Fruit fly (Drosophila melanogaster) whole organism, embryonic: ENCODE results near the gene qtc.
A peak's percentile ranks its signal among the peaks of the same experiment; 100 is the strongest.

Source experiments
- Atf3 ChIP-seq: fragments of 200-800 bp; sonication (Bioruptor generic); optimal IDR thresholded peaks from 3 replicates; lab custom pipeline; 2016; ENCODE audit warnings: missing biosample characterization, missing genetic modification characterization
- CG12104 ChIP-seq: fragments of 200-800 bp; sonication (Bioruptor generic); optimal IDR thresholded peaks from 3 replicates; lab custom pipeline; 2016; ENCODE audit warnings: missing biosample characterization, missing genetic modification characterization
- CG12219 ChIP-seq: fragments of 200-800 bp; sonication (Bioruptor generic); optimal IDR thresholded peaks from 3 replicates; lab custom pipeline; 2018; ENCODE audit warnings: missing biosample characterization, mild to moderate bottlenecking, missing genetic modification characterization
- CG1233 ChIP-seq: fragments of 200-800 bp; sonication (Bioruptor generic); optimal IDR thresholded peaks from 4 replicates; lab custom pipeline; 2018; ENCODE audit warnings: missing biosample characterization, mild to moderate bottlenecking, missing genetic modification characterization
- CG14860 ChIP-seq: fragments of 200-800 bp; sonication (Bioruptor generic); IDR thresholded peaks from 3 replicates; pipeline ENCODE4 v1.3.6; 2022; ENCODE audit warnings: missing biosample characterization, missing genetic modification characterization; ENCODE audit not compliant: partially characterized antibody
- CG2202 ChIP-seq: fragments of 200-800 bp; sonication (Bioruptor generic); optimal IDR thresholded peaks from 2 replicates; lab custom pipeline; 2018; ENCODE audit warnings: missing biosample characterization, mild to moderate bottlenecking, missing genetic modification characterization
- CG34376 ChIP-seq: fragments of 200-800 bp; sonication (Bioruptor generic); optimal IDR thresholded peaks from 2 replicates; lab custom pipeline; 2018; ENCODE audit warnings: missing biosample characterization, mild to moderate bottlenecking, missing genetic modification characterization
- CG5953 ChIP-seq: fragments of 200-800 bp; sonication (Bioruptor generic); IDR thresholded peaks from 2 replicates; pipeline ENCODE4 v1.3.6; 2022; ENCODE audit warnings: missing biosample characterization, missing genetic modification characterization
- CG6689 ChIP-seq: fragments of 200-800 bp; sonication (Bioruptor generic); IDR thresholded peaks from 2 replicates; pipeline ENCODE4 v1.3.6; 2022; ENCODE audit warnings: missing biosample characterization, missing genetic modification characterization
- CG6791 ChIP-seq: fragments of 200-800 bp; sonication (Bioruptor generic); IDR thresholded peaks from 3 replicates; pipeline ENCODE4 v1.3.6; 2022; ENCODE audit warnings: missing biosample characterization, missing genetic modification characterization; ENCODE audit not compliant: partially characterized antibody
- CG8290 ChIP-seq, 3 experiments: fragments of 200-800 bp; sonication (Bioruptor generic); optimal IDR thresholded peaks; 2 replicates each; lab custom pipeline; 2016 to 2019; ENCODE audit warnings: missing biosample characterization in 3 of 3, missing genetic modification characterization in 3 of 3, mild to moderate bottlenecking in 2 of 3, moderate library complexity in 1 of 3
- CG9727 ChIP-seq: fragments of 200-800 bp; sonication (Bioruptor generic); optimal IDR thresholded peaks from 3 replicates; lab custom pipeline; 2017; ENCODE audit warnings: missing biosample characterization, mild to moderate bottlenecking, missing genetic modification characterization
- CG9817 ChIP-seq: fragments of 200-800 bp; sonication (Bioruptor generic); optimal IDR thresholded peaks from 2 replicates; lab custom pipeline; 2018; ENCODE audit warnings: missing biosample characterization, mild to moderate bottlenecking, missing genetic modification characterization, moderate library complexity
- Ets65A ChIP-seq: fragments of 200-800 bp; sonication (Bioruptor generic); peaks from one replicate; lab custom pipeline; 2016; ENCODE audit warnings: missing biosample characterization, missing genetic modification characterization
- Gsc ChIP-seq: fragments of 200-800 bp; sonication (Bioruptor generic); IDR thresholded peaks from 2 replicates; pipeline ENCODE4 v1.3.6; 2022; ENCODE audit warnings: missing biosample characterization, missing genetic modification characterization
- Max ChIP-seq: fragments of 200-800 bp; sonication (Bioruptor generic); optimal IDR thresholded peaks from 2 replicates; lab custom pipeline; 2016; ENCODE audit warnings: missing biosample characterization, mild to moderate bottlenecking, missing genetic modification characterization
- NK7.1 ChIP-seq: fragments of 200-800 bp; sonication (Bioruptor generic); optimal IDR thresholded peaks from 3 replicates; lab custom pipeline; 2016; ENCODE audit warnings: missing biosample characterization, missing genetic modification characterization
- Pdp1 ChIP-seq, 2 experiments: fragments of 200-800 bp; sonication (Bioruptor generic); optimal IDR thresholded peaks; 3 replicates each; lab custom pipeline; 2016; ENCODE audit warnings: missing biosample characterization in 2 of 2, missing genetic modification characterization in 2 of 2, mild to moderate bottlenecking in 1 of 2, moderate library complexity in 1 of 2
- Spps ChIP-seq: fragments of 200-800 bp; sonication (Bioruptor generic); optimal IDR thresholded peaks from 2 replicates; lab custom pipeline; 2018; ENCODE audit warnings: missing biosample characterization, mild to moderate bottlenecking, missing genetic modification characterization
- ap ChIP-seq: fragments of 200-800 bp; sonication (Bioruptor generic); IDR thresholded peaks from 2 replicates; pipeline ENCODE4 v1.3.6; 2022; ENCODE audit warnings: missing biosample characterization, missing genetic modification characterization
- chinmo ChIP-seq: fragments of 200-800 bp; sonication (Bioruptor generic); IDR thresholded peaks from 4 replicates; pipeline ENCODE4 v1.3.6; 2022; ENCODE audit warnings: missing biosample characterization, missing genetic modification characterization; ENCODE audit not compliant: partially characterized antibody
- cwo ChIP-seq: fragments of 200-800 bp; sonication (Bioruptor generic); optimal IDR thresholded peaks from 3 replicates; lab custom pipeline; 2017; ENCODE audit warnings: missing biosample characterization, missing genetic modification characterization, mild to moderate bottlenecking, moderate library complexity, missing genetic modification reagents
- dm ChIP-seq: fragments of 200-800 bp; sonication (Bioruptor generic); optimal IDR thresholded peaks from 3 replicates; lab custom pipeline; 2016; ENCODE audit warnings: missing biosample characterization, missing genetic modification characterization
- inv ChIP-seq: fragments of 200-800 bp; sonication (Bioruptor generic); IDR thresholded peaks from 2 replicates; pipeline ENCODE4 v1.3.6; 2022; ENCODE audit warnings: missing biosample characterization, missing genetic modification characterization; ENCODE audit not compliant: partially characterized antibody
- mirr ChIP-seq: fragments of 200-800 bp; sonication (Bioruptor generic); optimal IDR thresholded peaks from 3 replicates; lab custom pipeline; 2018; ENCODE audit warnings: missing biosample characterization, mild to moderate bottlenecking, missing genetic modification characterization
- pzg ChIP-seq: fragments of 200-800 bp; sonication (Bioruptor generic); optimal IDR thresholded peaks from 3 replicates; lab custom pipeline; 2018; ENCODE audit warnings: missing biosample characterization, mild to moderate bottlenecking, missing genetic modification characterization, moderate library complexity
- sens ChIP-seq: fragments of 200-800 bp; sonication (Bioruptor generic); peaks from one replicate; lab custom pipeline; 2016; ENCODE audit warnings: missing biosample characterization, missing genetic modification characterization
- stc ChIP-seq: fragments of 200-800 bp; sonication (Bioruptor generic); IDR thresholded peaks from 2 replicates; pipeline ENCODE4 v1.3.6; 2022; ENCODE audit warnings: missing biosample characterization, missing genetic modification characterization
- sug ChIP-seq: fragments of 200-800 bp; optimal IDR thresholded peaks from 2 replicates; lab custom pipeline; 2019; ENCODE audit warnings: missing biosample characterization, mild to moderate bottlenecking, missing genetic modification characterization, moderate library complexity
- tio ChIP-seq: fragments of 200-800 bp; sonication (Bioruptor generic); optimal IDR thresholded peaks from 2 replicates; lab custom pipeline; 2017; ENCODE audit warnings: missing biosample characterization, missing genetic modification characterization, inconsistent platforms
- twi ChIP-seq: fragments of 200-800 bp; optimal IDR thresholded peaks from 2 replicates; lab custom pipeline; 2019; ENCODE audit warnings: missing biosample characterization, mild to moderate bottlenecking, missing genetic modification characterization, moderate library complexity
- unpg ChIP-seq: fragments of 200-800 bp; sonication (Bioruptor generic); optimal IDR thresholded peaks from 3 replicates; lab custom pipeline; 2018; ENCODE audit warnings: missing biosample characterization, mild to moderate bottlenecking, missing genetic modification characterization, moderate library complexity
- vfl ChIP-seq: fragments of 200-800 bp; sonication (Bioruptor generic); optimal IDR thresholded peaks from 2 replicates; lab custom pipeline; 2016; ENCODE audit warnings: missing biosample characterization, missing genetic modification characterization
- wdn ChIP-seq: fragments of 200-800 bp; sonication (Bioruptor generic); IDR thresholded peaks from 2 replicates; pipeline ENCODE4 v1.3.6; 2022; ENCODE audit warnings: missing biosample characterization, missing genetic modification characterization
- yki ChIP-seq: fragments of >200 bp; optimal IDR thresholded peaks from 3 replicates; lab custom pipeline; 2018

The qtc gene

DNA sequence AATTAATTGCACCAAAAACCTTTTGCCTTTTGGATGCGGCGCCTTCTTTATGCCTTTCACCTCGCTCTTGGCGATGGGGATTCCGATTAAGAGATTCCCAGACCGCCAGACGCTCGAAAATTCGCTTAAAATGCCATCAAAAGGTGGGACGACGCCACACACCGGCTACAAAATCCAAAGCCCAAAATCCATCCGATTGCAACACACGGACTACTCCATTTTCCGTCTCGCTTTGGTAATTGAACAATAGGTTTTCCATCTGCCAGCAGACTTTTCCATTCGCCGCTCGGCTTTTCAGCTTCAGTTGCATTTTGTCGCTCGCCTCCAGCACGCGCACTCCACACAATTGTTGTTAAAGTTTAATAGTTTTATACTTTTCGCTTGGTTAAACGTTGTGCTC is at the start of gene qtc:
Gene qtc, plus strand, starts transcription at position 301 of the 400 bp plus-strand sequence.
- TF ChIP-seq CG6791 (GFP tag; lab: Robert Waterston, UW) (peak; percentile 27; the same call in 1 of the 3 replicates), CG12104 (GFP tag; lab: Kevin White, UChicago) (no peak)

- no peak for TF ChIP-seq vfl (GFP tag; lab: Kevin White, UChicago)
- peak; percentile 10 for TF ChIP-seq sens (GFP tag; lab: Kevin White, UChicago)
- no peak for TF ChIP-seq CG1233 (GFP tag; lab: Kevin White, UChicago)
Measured at dm6 chr2L:5020479-5020878, 40.1 kb upstream of the qtc start.

- TF ChIP-seq mirr (GFP tag; lab: Kevin White, UChicago) (no peak), ap (no peak), CG14860 (GFP tag; lab: Robert Waterston, UW) (no peak), CG6689 (GFP tag; lab: Robert Waterston, UW) (no peak), unpg (GFP tag; lab: Kevin White, UChicago) (no peak), pzg (GFP tag; lab: Kevin White, UChicago) (no peak), twi (tag; lab: Kevin White, UChicago) (peak; percentile 79), CG8290 (GFP tag; optimal IDR thresholded peaks at IDR 0.05; lab: Kevin White, UChicago) (no peak), CG8290 (tag; optimal IDR thresholded peaks at IDR 0.05; lab: Kevin White, UChicago) (no peak), NK7.1 (GFP tag; lab: Kevin White, UChicago) (no peak), tio (GFP tag; lab: Kevin White, UChicago) (no peak), stc (GFP tag; lab: Robert Waterston, UW) (no peak), Gsc (no peak), CG2202 (tag; lab: Kevin White, UChicago) (no peak), dm (GFP tag; lab: Kevin White, UChicago) (no peak), Ets65A (GFP tag; lab: Kevin White, UChicago) (peak; percentile 88)
- TF ChIP-seq, all 482 proteins: peak for 2
Measured at dm6 chr2L:5022602-5023001, 38.0 kb upstream of the qtc start.

dm6 chr2L:5025557-5025956 is 35.1 kb upstream of the qtc start:
- TF ChIP-seq Pdp1 (GFP tag; optimal IDR thresholded peaks at IDR 0.05; lab: Kevin White, UChicago) (peak in 1 of 2 experiments; percentile 27), Max (GFP tag; lab: Kevin White, UChicago) (no peak), wdn (GFP tag; lab: Robert Waterston, UW) (no peak), sens (GFP tag; lab: Kevin White, UChicago) (no peak), CG12219 (GFP tag; lab: Kevin White, UChicago) (no peak), CG9727 (no peak), yki (lab: Kevin White, UChicago) (no peak), cwo (peak; percentile 34), Atf3 (GFP tag; lab: Kevin White, UChicago) (no peak), CG34376 (peak; percentile 82), inv (no peak), chinmo (GFP tag; lab: Robert Waterston, UW) (0 out of 4 replicates have a peak, but pooled peaks have one; percentile 16), CG5953 (GFP tag; lab: Robert Waterston, UW) (no peak), Spps (tag; lab: Kevin White, UChicago) (no peak), Ets65A (GFP tag; lab: Kevin White, UChicago) (peak; percentile 8), CG9817 (tag; lab: Kevin White, UChicago) (no peak), sug (tag; lab: Kevin White, UChicago) (peak; percentile 50)
